Worm (Caenorhabditis elegans) whole organism, young adult: ENCODE measurements around the gene cids-1.

Source experiments
- B0035.1 ChIP-seq: sonication (generic microtip); optimal IDR thresholded peaks from 2 replicates; lab custom pipeline; 2016; ENCODE audit warnings: missing genetic modification characterization, mild to moderate bottlenecking, missing compliant biosample characterization, missing genotype, missing genetic modification reagents
- B0261.1 ChIP-seq: sonication (generic microtip); optimal IDR thresholded peaks from 2 replicates; lab custom pipeline; 2016; ENCODE audit warnings: mild to moderate bottlenecking, missing genetic modification characterization, moderate library complexity, missing compliant biosample characterization
- F10E7.11 ChIP-seq: sonication (generic microtip); optimal IDR thresholded peaks from 2 replicates; lab custom pipeline; 2017; ENCODE audit warnings: mild to moderate bottlenecking, missing genetic modification characterization, moderate library complexity, missing compliant biosample characterization
- F23B12.7 ChIP-seq: sonication (generic microtip); optimal IDR thresholded peaks from 2 replicates; lab custom pipeline; 2017; ENCODE audit warnings: missing genetic modification characterization, mild to moderate bottlenecking, missing compliant biosample characterization, antibody characterized with exemption, moderate library complexity; ENCODE audit not compliant: insufficient read depth
- F33H1.4 ChIP-seq: fragments of 200-800 bp; sonication (Bioruptor generic); IDR thresholded peaks from 2 replicates; pipeline ENCODE4 v1.3.6; 2022; ENCODE audit warnings: missing genetic modification reagents, missing genetic modification characterization, missing compliant biosample characterization
- F55B11.4 ChIP-seq: sonication (generic microtip); optimal IDR thresholded peaks from 2 replicates; lab custom pipeline; 2016; ENCODE audit warnings: missing compliant biosample characterization, missing genetic modification characterization, borderline replicate concordance; ENCODE audit not compliant: insufficient read depth
- K11D2.4 ChIP-seq: fragments of 200-800 bp; sonication (Bioruptor generic); IDR thresholded peaks from 2 replicates; pipeline ENCODE4 v1.3.6; 2022; ENCODE audit warnings: missing genetic modification reagents, missing genetic modification characterization, missing compliant biosample characterization
- T07F8.4 ChIP-seq: sonication (generic microtip); optimal IDR thresholded peaks from 2 replicates; lab custom pipeline; 2016; ENCODE audit warnings: mild to moderate bottlenecking, missing genetic modification characterization, moderate library complexity, missing compliant biosample characterization
- T26A5.8 ChIP-seq: sonication (generic microtip); optimal IDR thresholded peaks from 2 replicates; lab custom pipeline; 2016; ENCODE audit warnings: missing genetic modification characterization, missing compliant biosample characterization
- Y56A3A.18 ChIP-seq: fragments of 200-800 bp; sonication (Bioruptor generic); IDR thresholded peaks from 2 replicates; pipeline ENCODE4 v1.3.6; 2022; ENCODE audit warnings: missing genetic modification reagents, missing genetic modification characterization, missing compliant biosample characterization
- akir-1 ChIP-seq: fragments of 200-800 bp; sonication (Bioruptor generic); optimal IDR thresholded peaks from 2 replicates; lab custom pipeline; 2018; ENCODE audit warnings: mild to moderate bottlenecking, missing genetic modification characterization, moderate library complexity, missing compliant biosample characterization
- ama-1 ChIP-seq, 3 experiments: fragments of 150-350 bp in 1 of 3; sonication (generic microtip) in 2 of 3; optimal IDR thresholded peaks; 2 replicates each; lab custom pipeline; 2014 to 2018; ENCODE audit warnings: missing biosample characterization in 2 of 3, missing genetic modification characterization in 2 of 3, missing genetic modification reagents in 2 of 3
- bed-1 ChIP-seq: fragments of 200-800 bp; sonication (Bioruptor generic); IDR thresholded peaks from 2 replicates; pipeline ENCODE4 v1.3.6; 2022; ENCODE audit warnings: missing genetic modification reagents, missing genetic modification characterization, missing compliant biosample characterization
- cebp-1 ChIP-seq, 2 experiments: fragments of 200-800 bp in 1 of 2; sonication (Bioruptor generic) in 1 of 2; sonication (generic microtip) in 1 of 2; IDR thresholded peaks in 1 of 2; optimal IDR thresholded peaks in 1 of 2; 2 replicates each; pipeline versions ENCODE4 v1.3.6 to Lab custom; 2017 to 2022; ENCODE audit warnings: missing compliant biosample characterization in 2 of 2, missing genetic modification characterization in 2 of 2, mild to moderate bottlenecking in 1 of 2, missing genetic modification reagents in 1 of 2, moderate library complexity in 1 of 2
- ceh-27 ChIP-seq: fragments of 200-800 bp; sonication (Bioruptor generic); optimal IDR thresholded peaks from 2 replicates; lab custom pipeline; 2018; ENCODE audit warnings: mild to moderate bottlenecking, missing genetic modification characterization, moderate library complexity, missing compliant biosample characterization
- ceh-79 ChIP-seq: sonication (generic microtip); optimal IDR thresholded peaks from 2 replicates; lab custom pipeline; 2017; ENCODE audit warnings: mild to moderate bottlenecking, missing genetic modification characterization, missing compliant biosample characterization
- ceh-91 ChIP-seq: fragments of 200-800 bp; sonication (Bioruptor generic); IDR thresholded peaks from 2 replicates; pipeline ENCODE4 v1.3.6; 2022; ENCODE audit warnings: missing genetic modification reagents, missing genetic modification characterization, missing compliant biosample characterization
- die-1 ChIP-seq: sonication (generic microtip); optimal IDR thresholded peaks from 2 replicates; lab custom pipeline; 2016; ENCODE audit warnings: missing genotype, mild to moderate bottlenecking, missing genetic modification characterization, missing compliant biosample characterization
- dpff-1 ChIP-seq: sonication (generic microtip); optimal IDR thresholded peaks from 2 replicates; lab custom pipeline; 2017; ENCODE audit warnings: mild to moderate bottlenecking, missing genetic modification characterization, missing compliant biosample characterization
- efl-1 ChIP-seq: fragments of 150-350 bp; optimal IDR thresholded peaks from 2 replicates; lab custom pipeline; 2014; ENCODE audit warnings: missing biosample characterization, missing genetic modification reagents, missing genetic modification characterization
- egl-18 ChIP-seq: fragments of 200-800 bp; sonication (Bioruptor generic); IDR thresholded peaks from 2 replicates; pipeline ENCODE4 v1.3.6; 2022; ENCODE audit warnings: missing genetic modification reagents, missing genetic modification characterization, missing compliant biosample characterization
- egl-44 ChIP-seq: fragments of 200-800 bp; sonication (Bioruptor generic); IDR thresholded peaks from 2 replicates; pipeline ENCODE4 v1.3.6; 2022; ENCODE audit warnings: missing genetic modification reagents, missing genetic modification characterization, missing compliant biosample characterization
- egrh-3 ChIP-seq: fragments of 200-800 bp; sonication (Bioruptor generic); IDR thresholded peaks from 2 replicates; pipeline ENCODE4 v1.3.6; 2022; ENCODE audit warnings: missing genetic modification reagents, missing genetic modification characterization, missing compliant biosample characterization
- gei-17 ChIP-seq: fragments of 200-800 bp; sonication (Bioruptor generic); optimal IDR thresholded peaks from 2 replicates; lab custom pipeline; 2018; ENCODE audit warnings: mild to moderate bottlenecking, missing genetic modification characterization, missing compliant biosample characterization
- lag-1 ChIP-seq: fragments of 200-800 bp; sonication (Bioruptor generic); IDR thresholded peaks from 2 replicates; pipeline ENCODE4 v1.3.6; 2022; ENCODE audit warnings: missing genetic modification reagents, missing genetic modification characterization, missing compliant biosample characterization
- lin-26 ChIP-seq: fragments of 200-800 bp; sonication (Bioruptor generic); IDR thresholded peaks from 2 replicates; pipeline ENCODE4 v1.3.6; 2022; ENCODE audit warnings: missing genetic modification reagents, missing genetic modification characterization, missing compliant biosample characterization
- lsy-27 ChIP-seq: sonication (generic microtip); optimal IDR thresholded peaks from 2 replicates; lab custom pipeline; 2017; ENCODE audit warnings: missing genetic modification characterization, mild to moderate bottlenecking, missing compliant biosample characterization, antibody characterized with exemption, missing genotype, borderline replicate concordance; ENCODE audit not compliant: insufficient read depth
- madf-10 ChIP-seq: sonication (generic microtip); optimal IDR thresholded peaks from 2 replicates; lab custom pipeline; 2016; ENCODE audit warnings: mild to moderate bottlenecking, missing genetic modification characterization, missing compliant biosample characterization
- mcd-1 ChIP-seq: fragments of 200-800 bp; sonication (Bioruptor generic); IDR thresholded peaks from 2 replicates; pipeline ENCODE4 v1.3.6; 2022; ENCODE audit warnings: missing genetic modification reagents, missing genetic modification characterization, missing compliant biosample characterization
- nfya-1 ChIP-seq: sonication (generic microtip); optimal IDR thresholded peaks from 2 replicates; lab custom pipeline; 2017; ENCODE audit warnings: antibody characterized with exemption, missing compliant biosample characterization, missing genetic modification characterization, borderline replicate concordance; ENCODE audit not compliant: insufficient read depth
- nfyb-1 ChIP-seq: fragments of 200-800 bp; sonication (Bioruptor generic); IDR thresholded peaks from 2 replicates; pipeline ENCODE4 v1.3.6; 2022; ENCODE audit warnings: missing genetic modification reagents, missing genetic modification characterization, missing compliant biosample characterization
- nhr-80 ChIP-seq: sonication (generic microtip); optimal IDR thresholded peaks from 2 replicates; lab custom pipeline; 2016; ENCODE audit warnings: missing genetic modification characterization, missing compliant biosample characterization
- pha-4 ChIP-seq: fragments of 150-350 bp; sonication (generic microtip); optimal IDR thresholded peaks from 2 replicates; lab custom pipeline; 2014; ENCODE audit warnings: missing biosample characterization, missing genetic modification reagents, missing genetic modification characterization
- rpc-1 ChIP-seq, 2 experiments: fragments of 150-350 bp in 1 of 2; sonication (generic microtip) in 1 of 2; optimal IDR thresholded peaks; 2 replicates each; lab custom pipeline; 2014 to 2018; ENCODE audit warnings: missing biosample characterization in 1 of 2, missing genetic modification characterization in 1 of 2, missing genetic modification reagents in 1 of 2, missing genotype in 1 of 2
- sdz-38 ChIP-seq: sonication (generic microtip); optimal IDR thresholded peaks from 2 replicates; lab custom pipeline; 2016; ENCODE audit warnings: missing genotype, missing genetic modification characterization, missing compliant biosample characterization
- snpc-3.4 ChIP-seq: sonication (generic microtip); optimal IDR thresholded peaks from 2 replicates; lab custom pipeline; 2017; ENCODE audit warnings: missing genetic modification characterization, mild to moderate bottlenecking, missing compliant biosample characterization, antibody characterized with exemption, moderate library complexity, missing genotype, missing genetic modification reagents
- snpc-4 ChIP-seq, 5 experiments: fragments of 150-350 bp in 1 of 5; sonication (generic microtip) in 4 of 5; optimal IDR thresholded peaks; 2 replicates each; lab custom pipeline; 2014 to 2018; ENCODE audit warnings: missing genetic modification characterization in 5 of 5, missing biosample characterization in 3 of 5, antibody characterized with exemption in 2 of 5, mild to moderate bottlenecking in 2 of 5, missing compliant biosample characterization in 2 of 5, missing genotype in 2 of 5, moderate library complexity in 2 of 5, missing genetic modification reagents in 1 of 5
- tbp1 ChIP-seq: fragments of 200-800 bp; sonication (Bioruptor generic); optimal IDR thresholded peaks from 2 replicates; lab custom pipeline; 2018; ENCODE audit warnings: mild to moderate bottlenecking, missing genetic modification characterization, missing compliant biosample characterization
- unc-62 ChIP-seq: fragments of 150-350 bp; optimal IDR thresholded peaks from 2 replicates; lab custom pipeline; 2014; ENCODE audit warnings: missing biosample characterization, missing genetic modification reagents, missing genetic modification characterization
- ztf-25 ChIP-seq: fragments of 200-800 bp; sonication (Bioruptor generic); IDR thresholded peaks from 2 replicates; pipeline ENCODE4 v1.3.6; 2022; ENCODE audit warnings: missing genetic modification reagents, missing genetic modification characterization, missing compliant biosample characterization

Gene cids-1

DNA sequence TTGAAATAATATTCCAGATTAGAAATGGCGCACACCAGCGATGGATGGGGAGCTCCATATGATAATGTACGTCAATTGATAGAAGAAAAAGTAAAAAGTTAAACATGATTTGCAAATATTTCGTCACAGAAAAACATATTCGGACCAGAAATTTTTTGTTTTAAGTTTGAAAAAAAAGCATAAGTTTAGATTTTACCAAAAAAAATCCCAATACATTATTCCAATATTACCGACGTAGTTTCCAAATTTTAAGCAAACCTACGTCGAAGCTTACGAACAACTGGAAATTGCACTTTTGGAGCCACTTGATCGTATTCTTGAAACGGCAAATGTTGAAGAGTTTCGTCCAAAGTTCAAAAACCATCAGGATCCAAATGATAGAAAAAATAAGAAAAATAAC lies 11.6 kb upstream of the cids-1 start, which contains the start of gene henn-1:
henn-1 (plus strand) TSS at position 18 of the 400 bp plus-strand sequence.
- no peak for TF ChIP-seq F55B11.4 (tag; lab: Kevin White, UChicago)
- TF ChIP-seq egrh-3: no peak
- peak; percentile 48; the same call in 1 of the 2 replicates for TF ChIP-seq cebp-1 (GFP tag; IDR thresholded peaks at IDR 0.05; lab: Robert Waterston, UW)
- peak; percentile 50 for TF ChIP-seq cebp-1 (tag; optimal IDR thresholded peaks at IDR 0.05; lab: Kevin White, UChicago)
- peak; percentile 56 for TF ChIP-seq ama-1 (optimal IDR thresholded peaks at IDR 0.05; lab: Kevin White, UChicago)
- no peak for TF ChIP-seq ama-1 (GFP tag; optimal IDR thresholded peaks at IDR 0.05; lab: Kevin White, UChicago)
- TF ChIP-seq B0261.1: no peak
- 0 out of 2 replicates have a peak, but pooled peaks have one; percentile 47 for TF ChIP-seq nfyb-1 (GFP tag; lab: Robert Waterston, UW)
- TF ChIP-seq gei-17 (GFP tag; lab: Kevin White, UChicago): no peak
- TF ChIP-seq F10E7.11: no peak
- TF ChIP-seq snpc-4 (GFP tag; optimal IDR thresholded peaks at IDR 0.05; lab: Kevin White, UChicago): no peak
- no peak for TF ChIP-seq snpc-4 (tag; optimal IDR thresholded peaks at IDR 0.05; lab: Kevin White, UChicago)
- no peak for TF ChIP-seq egl-44 (GFP tag; lab: Robert Waterston, UW)

DNA sequence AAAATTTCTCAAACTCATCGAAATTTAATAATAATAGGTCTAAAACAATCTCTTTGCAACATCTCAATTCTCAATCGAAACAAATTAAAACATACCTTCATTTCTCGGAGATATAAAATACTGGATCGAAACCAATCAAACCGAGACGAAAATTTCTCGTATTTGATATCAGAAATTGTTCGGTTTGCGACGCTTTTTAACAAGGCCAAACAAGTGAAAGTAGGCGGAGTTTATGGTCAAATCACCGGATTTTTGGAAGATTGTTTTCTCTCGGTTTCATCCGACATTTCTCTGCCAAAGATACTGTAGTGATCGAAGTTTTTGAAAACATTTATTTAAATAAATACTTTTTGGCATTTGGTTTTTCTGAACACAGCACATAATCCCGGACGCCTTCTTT lies 8.9 kb upstream of the cids-1 start, which contains the start of gene C02F5.14:
C02F5.14 (minus strand) TSS at position 157 of the 400 bp plus-strand sequence.
- TF ChIP-seq ceh-79 (tag; lab: Kevin White, UChicago): no peak
- TF ChIP-seq, all 124 proteins: peak for 0

- no peak for TF ChIP-seq lag-1 (GFP tag; lab: Robert Waterston, UW)
- TF ChIP-seq madf-10 (tag; lab: Kevin White, UChicago): no peak
- TF ChIP-seq bed-1 (GFP tag; lab: Robert Waterston, UW): no peak
- TF ChIP-seq nfyb-1 (GFP tag; lab: Robert Waterston, UW): no peak
- TF ChIP-seq B0035.1: no peak
- no peak for TF ChIP-seq pha-4 (tag; lab: Kevin White, UChicago)
- TF ChIP-seq akir-1: no peak
- no peak for TF ChIP-seq die-1 (tag; lab: Kevin White, UChicago)
- TF ChIP-seq T07F8.4: no peak
- TF ChIP-seq ceh-91: no peak
- TF ChIP-seq egl-18 (GFP tag; lab: Robert Waterston, UW): no peak
- TF ChIP-seq Y56A3A.18 (GFP tag; lab: Robert Waterston, UW): no peak
- no peak for TF ChIP-seq sdz-38 (tag; lab: Kevin White, UChicago)
- TF ChIP-seq gei-17 (GFP tag; lab: Kevin White, UChicago): no peak
- no peak for TF ChIP-seq lin-26
- no peak for TF ChIP-seq F33H1.4 (GFP tag; lab: Robert Waterston, UW)
- TF ChIP-seq efl-1 (GFP tag; lab: Kevin White, UChicago): no peak
- no peak for TF ChIP-seq tbp1 (GFP tag; lab: Kevin White, UChicago)
- no peak for TF ChIP-seq dpff-1 (tag; lab: Kevin White, UChicago)
These were observed 8.4 kb upstream of the cids-1 start, which contains the start of gene C02F5.5 for ce11 chrIII:8235880-8236279. Gene C02F5.5, plus strand, starts transcription at chrIII:8236180.

- no peak for TF ChIP-seq ceh-91
- no peak for TF ChIP-seq rpc-1 (optimal IDR thresholded peaks at IDR 0.05; lab: Kevin White, UChicago)
- no peak for TF ChIP-seq rpc-1 (tag; optimal IDR thresholded peaks at IDR 0.05; lab: Kevin White, UChicago)
- no peak for TF ChIP-seq ceh-79 (tag; lab: Kevin White, UChicago)
- no peak for TF ChIP-seq ztf-25 (GFP tag; lab: Robert Waterston, UW)
- no peak for TF ChIP-seq F55B11.4 (tag; lab: Kevin White, UChicago)
- TF ChIP-seq nfya-1 (tag; lab: Kevin White, UChicago): no peak
- TF ChIP-seq K11D2.4 (GFP tag; lab: Robert Waterston, UW): no peak
- peak; percentile 47 for TF ChIP-seq pha-4 (tag; lab: Kevin White, UChicago)
- TF ChIP-seq efl-1 (GFP tag; lab: Kevin White, UChicago): no peak
- no peak for TF ChIP-seq ceh-27 (GFP tag; lab: Kevin White, UChicago)
- TF ChIP-seq sdz-38 (tag; lab: Kevin White, UChicago): no peak
- peak; percentile 80 for TF ChIP-seq unc-62 (GFP tag; lab: Kevin White, UChicago)
- no peak for TF ChIP-seq mcd-1 (GFP tag; lab: Robert Waterston, UW)
- TF ChIP-seq bed-1 (GFP tag; lab: Robert Waterston, UW): no peak
- peak; percentile 79 for TF ChIP-seq nhr-80
- no peak for TF ChIP-seq T26A5.8 (tag; lab: Kevin White, UChicago)
- no peak for TF ChIP-seq lsy-27 (tag; lab: Kevin White, UChicago)
- TF ChIP-seq snpc-3.4 (tag; lab: Kevin White, UChicago): no peak
- peak; percentile 15; the same call in 1 of the 2 replicates for TF ChIP-seq cebp-1 (GFP tag; IDR thresholded peaks at IDR 0.05; lab: Robert Waterston, UW)
- peak; percentile 68 for TF ChIP-seq cebp-1 (tag; optimal IDR thresholded peaks at IDR 0.05; lab: Kevin White, UChicago)
- TF ChIP-seq F23B12.7 (tag; lab: Kevin White, UChicago): no peak
These were observed 6.4 kb upstream of the cids-1 start, which contains the start of gene tsp-2 for ce11 chrIII:8237827-8238226. Gene tsp-2, minus strand, starts transcription at chrIII:8237935.
